Worm (Caenorhabditis elegans) whole organism, L2 larva: ENCODE results near the gene K10G6.9.

ENCODE experiments used
- F13H6.1 ChIP-seq: sonication (generic microtip); optimal IDR thresholded peaks from 2 replicates; lab custom pipeline; 2016; ENCODE audit warnings: missing genetic modification characterization, missing compliant biosample characterization
- blmp-1 ChIP-seq: sonication (generic microtip); optimal IDR thresholded peaks from 2 replicates; lab custom pipeline; 2017; ENCODE audit warnings: missing genetic modification characterization, mild to moderate bottlenecking, missing compliant biosample characterization, antibody characterized with exemption, moderate library complexity; ENCODE audit not compliant: insufficient read depth
- nhr-11 ChIP-seq: fragments of 150-350 bp; optimal IDR thresholded peaks from 2 replicates; lab custom pipeline; 2014; ENCODE audit warnings: missing biosample characterization, missing genetic modification characterization
- zag-1 ChIP-seq: fragments of 150-350 bp; optimal IDR thresholded peaks from 2 replicates; lab custom pipeline; 2014; ENCODE audit warnings: missing biosample characterization, missing genetic modification characterization
- ztf-11 ChIP-seq: sonication (generic microtip); optimal IDR thresholded peaks from 2 replicates; lab custom pipeline; 2017; ENCODE audit warnings: missing biosample characterization, missing genetic modification characterization

DNA sequence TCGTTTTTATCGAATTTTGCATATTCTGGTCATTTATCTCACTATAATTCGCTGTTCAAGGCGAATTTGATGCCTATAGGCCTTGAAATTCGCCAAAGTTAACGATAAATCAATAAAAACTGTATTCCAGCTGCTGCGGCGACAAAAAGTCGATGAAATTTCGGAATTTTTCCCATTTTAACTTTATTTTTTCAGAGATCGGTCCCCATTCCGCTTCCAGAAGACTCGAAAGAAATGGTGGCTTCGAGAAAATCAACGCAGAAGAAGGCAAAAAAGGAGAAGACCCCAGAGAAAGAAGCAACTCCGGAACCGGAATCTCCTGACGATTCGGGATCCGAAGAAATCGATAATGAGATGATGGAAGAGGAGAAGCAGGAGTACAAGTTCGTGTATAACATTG is 37.0 kb upstream of the K10G6.9 start:
- TF ChIP-seq blmp-1 (tag; lab: Kevin White, UChicago) (no peak), zag-1 (tag; lab: Kevin White, UChicago) (no peak), ztf-11 (tag; lab: Kevin White, UChicago) (no peak), F13H6.1 (tag; lab: Kevin White, UChicago) (no peak), nhr-11 (no peak)
